Worm (Caenorhabditis elegans): ENCODE data around the gene C25B8.8.

DNA sequence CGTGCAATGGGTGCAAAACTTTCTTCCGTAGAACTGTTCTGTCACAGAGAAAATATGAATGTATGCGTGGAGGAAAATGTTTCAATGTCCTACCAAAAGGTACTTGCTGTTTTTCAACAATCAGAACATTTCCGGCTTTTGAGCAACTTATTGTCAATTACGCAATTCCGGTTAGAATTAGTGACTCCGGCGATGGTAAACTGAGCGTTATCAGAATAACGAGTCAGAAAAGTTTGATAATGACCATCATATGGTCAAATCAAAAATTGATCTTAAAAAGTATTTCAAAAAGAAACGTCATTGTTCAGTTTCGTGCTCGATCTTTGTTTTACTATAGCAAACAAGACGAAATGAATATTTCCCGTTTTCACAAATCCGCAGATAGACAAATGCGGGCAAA is 47.0 kb downstream of the C25B8.8 start:
- no peak for TF ChIP-seq flt-1 (GFP tag; IDR thresholded peaks at IDR 0.05)
- no peak for TF ChIP-seq ztf-23 (GFP tag; IDR thresholded peaks at IDR 0.05)
- TF ChIP-seq T22C8.4 (GFP tag; IDR thresholded peaks at IDR 0.05): no peak
- TF ChIP-seq klf-2 (GFP tag; conservative IDR thresholded peaks at IDR 0.05): no peak
- no peak for TF ChIP-seq cog-1 (tag; optimal IDR thresholded peaks at IDR 0.05)
- no peak for TF ChIP-seq ref-1 (GFP tag; conservative IDR thresholded peaks at IDR 0.05)
- TF ChIP-seq ztf-29 (GFP tag; IDR thresholded peaks at IDR 0.05): no peak
- TF ChIP-seq tab-1 (GFP tag; IDR thresholded peaks at IDR 0.05): no peak
- TF ChIP-seq med-1 (GFP tag; optimal IDR thresholded peaks at IDR 0.05; ENCODE audit: insufficient read depth): no peak
